Fruit fly (Drosophila melanogaster) whole organism: ENCODE results near the gene CG43235.

Experiments
- CG8478 ChIP-seq: fragments of >200 bp; optimal IDR thresholded peaks from 2 replicates; lab custom pipeline; 2018; ENCODE audit warnings: inconsistent platforms
- Dll ChIP-seq: fragments of >200 bp; optimal IDR thresholded peaks from 2 replicates; lab custom pipeline; 2017
- EcR ChIP-seq, 2 experiments: fragments of >200 bp; optimal IDR thresholded peaks; 2 replicates each; lab custom pipeline; 2017; ENCODE audit warnings: missing biosample characterization in 2 of 2, missing genetic modification characterization in 2 of 2, missing genetic modification reagents in 2 of 2
- pan ChIP-seq: fragments of >200 bp; optimal IDR thresholded peaks from 2 replicates; lab custom pipeline; 2017
- psq ChIP-seq: fragments of >200 bp; optimal IDR thresholded peaks from 2 replicates; lab custom pipeline; 2017
- usp ChIP-seq: fragments of >200 bp; optimal IDR thresholded peaks from 2 replicates; lab custom pipeline; 2017; ENCODE audit warnings: missing biosample characterization, missing genetic modification characterization, mixed read lengths

Gene CG43235

DNA sequence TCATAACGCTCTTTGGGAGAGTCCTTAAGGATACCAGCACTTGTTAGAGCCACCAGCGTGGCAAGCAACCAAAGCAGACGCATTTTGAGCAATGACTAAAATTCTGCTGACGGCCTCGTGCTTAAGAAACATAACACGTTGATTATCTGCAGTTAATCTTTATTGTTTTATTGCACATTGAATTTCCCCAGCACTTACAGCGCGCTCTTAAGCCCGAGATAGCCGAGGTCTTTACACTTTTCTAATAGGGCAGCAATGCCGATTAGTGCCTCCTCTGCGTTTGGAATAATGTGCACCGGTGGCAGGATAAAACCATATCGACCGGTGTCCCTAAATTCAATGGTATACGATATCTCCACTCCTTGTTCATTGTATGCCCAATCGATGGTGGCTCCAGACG lies 1.9 kb upstream of the CG43235 start, which contains the start of gene CG18585:
CG18585 (minus strand) TSS at position 101 of the 400 bp plus-strand sequence.
- TF ChIP-seq CG8478 (lab: Kevin White, UChicago), result no peak
- TF ChIP-seq pan, result no peak
- TF ChIP-seq usp (GFP tag; lab: Kevin White, UChicago), result no peak

DNA sequence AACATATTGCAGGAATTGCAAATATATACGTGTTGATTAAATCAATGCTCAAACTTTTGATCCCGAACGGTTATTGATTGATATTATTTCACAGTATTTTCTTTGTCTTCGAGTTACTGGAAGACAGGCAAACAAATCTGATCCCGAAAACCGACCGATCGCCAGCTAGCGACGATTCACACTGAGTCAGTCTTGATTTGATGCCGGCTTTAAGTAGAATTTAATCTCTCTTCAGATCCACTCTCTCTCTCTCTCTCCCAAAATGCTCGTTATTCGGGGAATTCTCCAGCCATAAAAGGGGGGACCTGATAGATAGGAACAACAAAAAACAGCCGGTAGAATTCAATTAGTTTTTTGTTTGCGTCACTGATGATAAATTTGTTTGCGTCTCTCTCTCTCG lies 8.6 kb downstream of the CG43235 start, which contains the start of gene Tep2:
Tep2 (minus strand) TSS at position 185 of the 400 bp plus-strand sequence.
- TF ChIP-seq Dll (lab: Kevin White, UChicago) (no peak), CG8478 (lab: Kevin White, UChicago) (no peak), pan (no peak), usp (GFP tag; lab: Kevin White, UChicago) (no peak), EcR (GFP tag; optimal IDR thresholded peaks at IDR 0.05; lab: Kevin White, UChicago) (no peak), psq (lab: Kevin White, UChicago) (no peak)

DNA sequence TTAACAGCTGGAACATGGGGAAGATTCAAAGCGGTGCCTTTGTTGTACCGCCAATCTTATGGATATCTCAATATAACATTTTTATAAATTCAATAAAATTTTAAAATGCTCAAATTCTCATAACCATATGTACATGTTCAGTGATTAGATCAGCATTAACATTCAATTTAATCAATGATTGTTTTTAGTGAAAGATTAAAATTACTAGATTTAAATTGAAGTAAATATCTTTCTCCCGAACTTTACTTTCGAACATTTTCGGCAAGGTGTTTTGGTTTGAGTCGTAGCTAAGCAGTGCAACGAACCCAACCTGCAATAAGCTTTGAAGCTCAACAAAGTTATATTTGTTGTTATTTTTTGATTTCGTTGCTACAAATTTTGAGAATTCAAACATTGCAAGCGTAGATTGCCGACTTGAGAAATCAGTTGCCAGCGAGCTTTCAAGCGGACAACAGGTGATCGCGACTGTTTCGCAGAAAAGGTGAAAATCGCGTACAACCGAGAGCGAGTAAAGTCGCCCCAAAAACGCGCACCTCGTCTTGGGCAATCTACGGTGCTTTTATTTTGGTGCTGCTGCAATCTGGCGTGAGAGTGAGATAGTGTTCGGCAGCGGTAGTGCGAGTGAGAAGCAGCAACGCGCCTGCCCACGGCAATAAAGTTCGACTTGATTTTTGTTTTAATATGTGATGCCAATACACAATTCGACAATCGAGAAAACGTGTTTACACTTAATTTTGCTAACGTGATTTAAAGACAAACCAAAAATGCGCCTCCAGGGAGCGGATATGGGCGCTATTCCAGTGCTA lies 9.8 kb downstream of the CG43235 start, which contains the start of gene Tep3:
Tep3 (plus strand) TSS at position 423 of the 806 bp plus-strand sequence.
- TF ChIP-seq EcR (GFP tag; optimal IDR thresholded peaks at IDR 0.05; lab: Kevin White, UChicago) (no peak), usp (GFP tag; lab: Kevin White, UChicago) (no peak), CG8478 (lab: Kevin White, UChicago) (peak; percentile 3)

DNA sequence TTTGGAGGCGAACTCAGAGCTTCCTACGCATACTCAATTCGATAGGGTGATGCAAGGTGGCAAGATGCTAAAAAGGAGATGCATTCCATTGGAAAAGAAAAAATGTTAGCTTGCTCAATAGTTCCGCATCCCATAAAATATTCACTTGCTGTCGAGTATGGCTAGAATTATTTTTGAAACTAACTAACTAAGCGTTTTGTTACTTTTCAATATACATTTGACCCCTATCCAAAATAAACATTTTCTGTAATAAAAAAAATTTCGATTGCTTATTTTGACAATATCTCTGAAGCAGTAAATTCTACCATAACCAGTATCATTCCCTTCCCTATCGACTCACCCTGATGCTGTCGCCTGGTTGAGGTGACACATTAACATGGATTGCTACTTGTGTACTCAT lies 10.7 kb downstream of the CG43235 start:
- no peak for TF ChIP-seq pan
- no peak for TF ChIP-seq usp (GFP tag; lab: Kevin White, UChicago)
- no peak for TF ChIP-seq CG8478 (lab: Kevin White, UChicago)
- no peak for TF ChIP-seq EcR (GFP tag; optimal IDR thresholded peaks at IDR 0.05; lab: Kevin White, UChicago)
- no peak for TF ChIP-seq psq (lab: Kevin White, UChicago)
- no peak for TF ChIP-seq Dll (lab: Kevin White, UChicago)

DNA sequence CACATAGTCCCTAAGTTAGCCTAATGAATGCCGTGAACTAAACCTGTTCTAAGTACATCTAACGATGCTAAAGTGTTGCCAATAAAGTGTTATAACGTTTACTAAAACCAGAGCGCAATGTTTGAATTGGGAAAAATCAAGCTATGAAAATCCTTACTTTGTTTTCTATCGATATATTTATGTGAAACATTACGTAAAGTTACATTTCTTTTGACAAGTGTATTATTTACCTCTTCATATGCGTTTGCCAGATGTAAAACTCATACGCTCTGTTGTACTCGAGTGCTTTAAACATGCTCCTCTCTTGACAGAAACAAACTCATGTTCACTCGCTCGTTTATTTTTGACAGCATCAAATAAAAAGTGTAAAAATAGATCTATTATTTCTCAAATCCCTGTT lies 17.8 kb downstream of the CG43235 start, which contains the start of gene Ntl:
Ntl (plus strand) TSS at position 301 of the 400 bp plus-strand sequence.
- TF ChIP-seq EcR (GFP tag; optimal IDR thresholded peaks at IDR 0.05; lab: Kevin White, UChicago) (no peak), pan (no peak), Dll (lab: Kevin White, UChicago) (no peak), psq (lab: Kevin White, UChicago) (no peak), CG8478 (lab: Kevin White, UChicago) (no peak), usp (GFP tag; lab: Kevin White, UChicago) (no peak)

DNA sequence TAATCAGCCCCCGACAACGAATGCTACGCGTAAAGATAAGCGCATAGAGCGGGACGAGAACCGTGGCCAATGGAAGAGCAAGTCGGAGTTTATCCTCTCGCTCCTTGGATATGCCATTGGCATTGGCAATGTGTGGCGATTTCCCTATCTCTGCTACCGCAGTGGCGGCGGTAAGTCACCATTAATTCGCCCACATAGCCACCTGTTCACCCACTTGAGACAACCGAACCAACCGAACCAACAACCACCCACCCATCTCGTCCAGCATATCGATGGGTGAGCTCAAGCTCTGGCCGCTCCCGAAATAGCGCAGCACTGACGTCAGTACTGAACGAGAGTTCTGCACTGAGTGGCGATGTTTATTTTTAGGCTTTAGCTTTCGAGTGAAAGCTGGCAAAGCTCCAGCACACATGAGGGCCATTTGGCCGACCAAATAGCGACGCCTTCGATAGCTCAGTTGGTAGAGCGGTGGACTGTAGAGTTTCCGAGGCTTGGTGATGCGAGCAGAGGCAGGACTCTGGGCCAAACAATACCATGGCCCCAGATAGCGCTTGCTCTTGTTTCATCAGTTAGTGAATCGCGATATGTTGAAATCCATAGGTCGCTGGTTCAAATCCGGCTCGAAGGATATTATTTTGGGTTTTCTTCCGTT lies 18.3 kb downstream of the CG43235 start:
- TF ChIP-seq Dll (lab: Kevin White, UChicago) (no peak), CG8478 (lab: Kevin White, UChicago) (no peak), pan (no peak), psq (lab: Kevin White, UChicago) (no peak), usp (GFP tag; lab: Kevin White, UChicago) (no peak), EcR (GFP tag; optimal IDR thresholded peaks at IDR 0.05; lab: Kevin White, UChicago) (no peak)

DNA sequence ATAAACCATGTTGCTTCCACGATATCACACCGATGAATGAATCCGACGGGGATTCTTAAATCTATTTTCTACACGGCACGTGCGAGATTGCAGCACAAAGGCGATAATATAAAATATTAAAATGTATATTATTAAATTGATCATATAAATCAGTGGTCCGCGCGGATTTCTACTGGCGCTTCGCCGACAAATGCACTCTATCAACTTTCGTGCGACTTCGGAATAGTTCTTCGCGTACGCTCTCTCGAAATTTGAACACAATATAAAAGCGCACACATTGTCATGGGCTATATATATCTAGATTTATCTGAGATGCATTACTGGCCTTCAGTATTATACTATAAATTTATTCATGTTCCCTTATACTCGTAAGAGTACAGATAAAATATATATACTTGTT lies 23.7 kb downstream of the CG43235 start, which contains the start of gene CG33296:
CG33296 (minus strand) TSS at position 101 of the 400 bp plus-strand sequence.
- no peak for TF ChIP-seq psq (lab: Kevin White, UChicago)
- no peak for TF ChIP-seq Dll (lab: Kevin White, UChicago)
- no peak for TF ChIP-seq pan
- no peak for TF ChIP-seq EcR (GFP tag; optimal IDR thresholded peaks at IDR 0.05; lab: Kevin White, UChicago)
- TF ChIP-seq CG8478 (lab: Kevin White, UChicago), result no peak
- TF ChIP-seq usp (GFP tag; lab: Kevin White, UChicago), result no peak

DNA sequence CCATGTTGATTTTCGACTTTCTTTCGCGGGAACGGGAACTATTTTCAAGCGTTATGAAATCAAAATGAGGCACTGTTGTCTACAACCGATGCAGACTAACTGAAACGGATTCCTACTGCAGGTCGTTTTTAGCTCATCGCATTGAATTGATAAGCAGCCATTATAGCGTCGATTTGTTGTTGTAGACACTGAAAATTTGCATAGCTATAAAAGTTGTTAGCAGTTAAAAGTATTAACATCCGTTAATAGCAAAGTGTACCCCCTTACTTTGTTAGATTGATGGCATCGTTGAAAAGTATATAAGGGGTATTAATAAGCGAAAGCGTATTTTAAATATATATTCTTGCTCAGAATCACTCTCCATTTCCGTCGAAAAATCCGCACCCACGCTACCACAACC lies 26.6 kb downstream of the CG43235 start, which contains the start of gene CG13793:
CG13793 (minus strand) TSS at position 101 of the 400 bp plus-strand sequence.
- TF ChIP-seq Dll (lab: Kevin White, UChicago) (no peak), EcR (GFP tag; optimal IDR thresholded peaks at IDR 0.05; lab: Kevin White, UChicago) (no peak), pan (no peak), CG8478 (lab: Kevin White, UChicago) (no peak), psq (lab: Kevin White, UChicago) (no peak), usp (GFP tag; lab: Kevin White, UChicago) (no peak)

DNA sequence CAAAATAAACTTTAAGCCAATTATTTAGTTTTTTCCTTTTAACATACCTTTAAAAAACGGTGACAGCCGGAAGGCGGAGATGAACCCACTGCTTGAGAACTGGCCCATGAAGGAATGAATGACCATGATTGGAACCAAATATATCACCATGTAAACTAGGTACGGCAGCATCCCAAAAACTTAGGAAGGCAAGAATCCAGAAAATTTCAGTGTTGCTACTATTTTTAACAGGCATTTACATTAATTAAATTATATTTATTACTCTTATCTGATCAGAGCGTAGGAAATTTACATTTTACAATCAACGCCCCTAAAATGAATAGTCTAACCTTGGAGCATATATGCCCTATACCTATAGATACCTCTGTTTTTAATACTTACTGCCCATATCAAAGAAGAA lies 29.3 kb downstream of the CG43235 start:
- TF ChIP-seq CG8478 (lab: Kevin White, UChicago) (no peak), EcR (GFP tag; optimal IDR thresholded peaks at IDR 0.05; lab: Kevin White, UChicago) (no peak), usp (GFP tag; lab: Kevin White, UChicago) (no peak), psq (lab: Kevin White, UChicago) (no peak), pan (no peak)

DNA sequence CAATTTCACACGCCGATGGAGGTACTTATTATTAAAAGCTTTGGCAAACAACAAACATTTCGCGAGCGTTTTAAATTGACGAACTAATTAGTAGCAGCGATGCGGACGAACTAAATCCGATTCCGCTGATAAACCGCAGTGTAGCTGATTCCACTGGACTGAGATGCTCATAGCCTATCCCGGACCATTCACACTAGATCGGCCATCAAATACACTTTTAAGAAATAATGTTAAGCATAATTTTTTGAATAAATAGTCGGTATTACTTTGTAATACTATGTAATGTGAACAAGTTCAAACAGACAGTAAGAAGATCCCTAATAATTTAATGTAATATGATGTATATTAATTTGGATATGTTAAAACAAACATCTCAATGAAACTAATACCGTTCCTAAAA lies 29.9 kb downstream of the CG43235 start, which contains the start of gene CG13794:
CG13794 (minus strand) TSS at position 101 of the 400 bp plus-strand sequence.
- no peak for TF ChIP-seq psq (lab: Kevin White, UChicago)
- no peak for TF ChIP-seq Dll (lab: Kevin White, UChicago)
- no peak for TF ChIP-seq CG8478 (lab: Kevin White, UChicago)
- no peak for TF ChIP-seq usp (GFP tag; lab: Kevin White, UChicago)
- TF ChIP-seq EcR (GFP tag; optimal IDR thresholded peaks at IDR 0.05; lab: Kevin White, UChicago), result no peak
- no peak for TF ChIP-seq pan

DNA sequence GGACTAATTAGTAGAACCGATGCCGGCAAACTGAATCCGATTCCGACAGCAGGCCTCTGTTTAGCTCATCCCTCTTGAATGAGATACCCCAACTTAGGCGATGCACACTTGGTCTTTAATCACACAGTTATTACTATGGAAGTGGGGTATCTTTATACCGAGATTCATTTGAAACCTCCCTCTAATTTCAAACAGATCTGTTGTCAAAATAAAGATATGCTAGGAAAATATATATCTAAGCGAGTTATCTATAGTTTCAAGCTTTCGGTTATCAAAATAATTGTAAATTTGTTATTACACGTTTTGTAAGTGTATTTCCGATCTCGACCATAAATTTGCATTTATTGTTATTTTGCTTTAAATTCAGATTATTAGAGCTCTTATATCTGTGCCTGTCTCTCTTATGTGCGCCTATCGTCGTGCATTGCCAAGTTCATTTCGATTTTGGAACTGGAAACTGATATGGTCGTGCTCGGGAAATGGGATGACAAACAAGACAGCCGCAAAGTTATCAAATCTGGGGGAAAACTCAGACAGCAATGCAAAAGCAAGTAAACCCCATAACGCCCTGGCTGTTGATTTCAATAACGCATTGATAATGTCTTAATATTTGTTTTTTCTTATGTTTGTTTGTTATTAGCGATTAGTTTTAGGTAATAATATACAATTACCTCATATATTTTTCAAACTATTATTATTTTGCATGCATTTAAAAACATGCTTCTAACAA lies 33.6 kb downstream of the CG43235 start, which contains the start of gene CG13795:
CG13795 (minus strand) TSS at position 31 of the 730 bp plus-strand sequence.
- TF ChIP-seq CG8478 (lab: Kevin White, UChicago), result no peak
- no peak for TF ChIP-seq pan
- no peak for TF ChIP-seq EcR (GFP tag; optimal IDR thresholded peaks at IDR 0.05; lab: Kevin White, UChicago)
- TF ChIP-seq usp (GFP tag; lab: Kevin White, UChicago), result no peak
- TF ChIP-seq psq (lab: Kevin White, UChicago), result no peak
- TF ChIP-seq Dll (lab: Kevin White, UChicago), result no peak
